Fruit fly (Drosophila melanogaster): ENCODE measurements around the gene CG31219.

DNA sequence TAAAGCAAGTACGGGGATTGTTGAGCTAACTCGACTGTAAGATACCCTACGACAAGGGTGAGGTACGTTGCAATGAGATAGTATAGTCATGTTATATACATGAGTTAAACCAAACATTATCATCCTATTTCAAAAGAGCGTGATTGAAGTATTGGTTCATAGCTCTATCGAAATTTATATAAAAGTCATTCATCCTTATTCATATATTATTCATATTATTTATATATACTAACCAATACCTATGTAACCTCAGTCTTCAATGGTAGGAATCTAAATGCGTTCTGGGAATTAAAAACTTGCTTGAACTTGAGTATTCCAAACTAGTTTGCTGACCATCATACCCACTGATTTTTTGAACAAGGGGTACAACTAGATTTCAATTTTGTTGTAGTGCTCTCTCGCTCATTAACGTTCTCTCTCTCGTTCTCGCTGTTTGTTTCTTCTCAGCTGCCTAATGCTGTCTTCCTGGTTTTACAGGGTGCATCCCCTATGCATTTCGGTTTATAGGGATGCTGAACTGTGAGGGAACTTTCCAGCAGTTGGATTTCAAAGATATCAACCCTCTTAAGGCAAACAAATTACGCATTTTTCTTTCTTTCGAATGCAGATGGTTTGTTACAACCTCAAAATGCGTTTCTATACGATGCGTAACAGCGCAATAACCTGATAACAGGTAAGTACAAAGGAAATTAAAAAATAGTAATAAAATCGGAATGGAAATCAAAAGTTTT lies 22.9 kb upstream of the CG31219 start:
- TF ChIP-seq psq (optimal IDR thresholded peaks at IDR 0.05), result no peak
- TF ChIP-seq CG8478 (optimal IDR thresholded peaks at IDR 0.05), result no peak
- TF ChIP-seq usp (GFP tag; optimal IDR thresholded peaks at IDR 0.05), result no peak
- TF ChIP-seq Dll (optimal IDR thresholded peaks at IDR 0.05), result no peak
- no peak for TF ChIP-seq pan (optimal IDR thresholded peaks at IDR 0.05)
- TF ChIP-seq EcR (GFP tag; optimal IDR thresholded peaks at IDR 0.05), result no peak

Data from whole organism.